Worm (Caenorhabditis elegans) whole organism, young adult: ENCODE data around the gene mfsd-11.
A peak's percentile ranks its signal among the peaks of the same experiment; 100 is the strongest.

Experiments used
- B0019.2 ChIP-seq: fragments of 200-800 bp; sonication (Bioruptor generic); conservative IDR thresholded peaks from 2 replicates; pipeline ENCODE4 v1.3.6; 2022; ENCODE audit warnings: missing genetic modification reagents, missing genetic modification characterization, missing compliant biosample characterization
- B0035.1 ChIP-seq: sonication (generic microtip); optimal IDR thresholded peaks from 2 replicates; lab custom pipeline; 2016; ENCODE audit warnings: missing genetic modification characterization, mild to moderate bottlenecking, missing compliant biosample characterization, missing genotype, missing genetic modification reagents
- F33H1.4 ChIP-seq: fragments of 200-800 bp; sonication (Bioruptor generic); IDR thresholded peaks from 2 replicates; pipeline ENCODE4 v1.3.6; 2022; ENCODE audit warnings: missing genetic modification reagents, missing genetic modification characterization, missing compliant biosample characterization
- F37B4.10 ChIP-seq: fragments of 200-800 bp; sonication (Bioruptor generic); IDR thresholded peaks from 2 replicates; pipeline ENCODE4 v1.3.6; 2022; ENCODE audit warnings: missing genetic modification characterization, missing compliant biosample characterization
- F49E8.2 ChIP-seq: sonication (generic microtip); optimal IDR thresholded peaks from 3 replicates; lab custom pipeline; 2017; ENCODE audit warnings: missing genetic modification characterization, mild to moderate bottlenecking, missing compliant biosample characterization, antibody characterized with exemption, moderate library complexity; ENCODE audit not compliant: insufficient read depth
- F52B5.7 ChIP-seq: sonication (generic microtip); optimal IDR thresholded peaks from 2 replicates; lab custom pipeline; 2016; ENCODE audit warnings: mild to moderate bottlenecking, missing genetic modification characterization, missing compliant biosample characterization
- F57C9.4 ChIP-seq: sonication (generic microtip); optimal IDR thresholded peaks from 2 replicates; lab custom pipeline; 2017; ENCODE audit warnings: mild to moderate bottlenecking, missing genetic modification characterization, missing compliant biosample characterization
- T07F8.4 ChIP-seq: sonication (generic microtip); optimal IDR thresholded peaks from 2 replicates; lab custom pipeline; 2016; ENCODE audit warnings: mild to moderate bottlenecking, missing genetic modification characterization, moderate library complexity, missing compliant biosample characterization
- Y95B8A.8 ChIP-seq: fragments of 200-800 bp; sonication (Bioruptor generic); IDR thresholded peaks from 2 replicates; pipeline ENCODE4 v1.3.6; 2022; ENCODE audit warnings: missing genetic modification reagents, missing genetic modification characterization, missing compliant biosample characterization
- athp-1 ChIP-seq: sonication (generic microtip); optimal IDR thresholded peaks from 2 replicates; lab custom pipeline; 2017; ENCODE audit warnings: mild to moderate bottlenecking, missing genetic modification characterization, missing compliant biosample characterization
- attf-5 ChIP-seq: fragments of 200-800 bp; sonication (Bioruptor generic); optimal IDR thresholded peaks from 2 replicates; lab custom pipeline; 2018; ENCODE audit warnings: mild to moderate bottlenecking, missing genetic modification characterization, missing compliant biosample characterization
- ccch-3 ChIP-seq: fragments of 200-800 bp; sonication (Bioruptor generic); optimal IDR thresholded peaks from 2 replicates; lab custom pipeline; 2018; ENCODE audit warnings: mild to moderate bottlenecking, missing genetic modification characterization, missing compliant biosample characterization
- cebp-1 ChIP-seq, 2 experiments: fragments of 200-800 bp in 1 of 2; sonication (Bioruptor generic) in 1 of 2; sonication (generic microtip) in 1 of 2; IDR thresholded peaks in 1 of 2; optimal IDR thresholded peaks in 1 of 2; 2 replicates each; pipeline versions ENCODE4 v1.3.6 to Lab custom; 2017 to 2022; ENCODE audit warnings: missing compliant biosample characterization in 2 of 2, missing genetic modification characterization in 2 of 2, mild to moderate bottlenecking in 1 of 2, missing genetic modification reagents in 1 of 2, moderate library complexity in 1 of 2
- ceh-100 ChIP-seq: fragments of 200-800 bp; sonication (Bioruptor generic); IDR thresholded peaks from 2 replicates; pipeline ENCODE4 v1.3.6; 2022; ENCODE audit warnings: missing genetic modification reagents, missing genetic modification characterization, missing compliant biosample characterization
- ceh-58 ChIP-seq: fragments of 200-800 bp; sonication (Bioruptor generic); IDR thresholded peaks from 2 replicates; pipeline ENCODE4 v1.3.6; 2022; ENCODE audit warnings: missing genetic modification characterization, missing compliant biosample characterization
- ceh-91 ChIP-seq: fragments of 200-800 bp; sonication (Bioruptor generic); IDR thresholded peaks from 2 replicates; pipeline ENCODE4 v1.3.6; 2022; ENCODE audit warnings: missing genetic modification reagents, missing genetic modification characterization, missing compliant biosample characterization
- die-1 ChIP-seq: sonication (generic microtip); optimal IDR thresholded peaks from 2 replicates; lab custom pipeline; 2016; ENCODE audit warnings: missing genotype, mild to moderate bottlenecking, missing genetic modification characterization, missing compliant biosample characterization
- dox-1 ChIP-seq: fragments of 200-800 bp; sonication (Bioruptor generic); IDR thresholded peaks from 2 replicates; pipeline ENCODE4 v1.3.6; 2022; ENCODE audit warnings: missing genetic modification reagents, missing genetic modification characterization, missing compliant biosample characterization
- egl-44 ChIP-seq: fragments of 200-800 bp; sonication (Bioruptor generic); IDR thresholded peaks from 2 replicates; pipeline ENCODE4 v1.3.6; 2022; ENCODE audit warnings: missing genetic modification reagents, missing genetic modification characterization, missing compliant biosample characterization
- egrh-3 ChIP-seq: fragments of 200-800 bp; sonication (Bioruptor generic); IDR thresholded peaks from 2 replicates; pipeline ENCODE4 v1.3.6; 2022; ENCODE audit warnings: missing genetic modification reagents, missing genetic modification characterization, missing compliant biosample characterization
- ets-4 ChIP-seq: fragments of 200-800 bp; sonication (Bioruptor generic); optimal IDR thresholded peaks from 2 replicates; lab custom pipeline; 2018; ENCODE audit warnings: mild to moderate bottlenecking, missing genetic modification characterization, missing compliant biosample characterization
- him-1 ChIP-seq: sonication (generic microtip); optimal IDR thresholded peaks from 2 replicates; lab custom pipeline; 2016; ENCODE audit warnings: missing genotype, missing genetic modification reagents, missing genetic modification characterization, missing compliant biosample characterization
- hlh-12 ChIP-seq: sonication (generic microtip); optimal IDR thresholded peaks from 2 replicates; lab custom pipeline; 2016; ENCODE audit warnings: missing genetic modification characterization, missing compliant biosample characterization
- hmg-1.2 ChIP-seq: fragments of 200-800 bp; sonication (Bioruptor generic); IDR thresholded peaks from 2 replicates; pipeline ENCODE4 v1.3.6; 2022; ENCODE audit warnings: missing genetic modification reagents, missing genetic modification characterization, missing compliant biosample characterization
- hmg-20 ChIP-seq: fragments of 200-800 bp; sonication (Bioruptor generic); IDR thresholded peaks from 2 replicates; pipeline ENCODE4 v1.3.6; 2022; ENCODE audit warnings: missing genetic modification reagents, missing genetic modification characterization, missing compliant biosample characterization
- lag-1 ChIP-seq: fragments of 200-800 bp; sonication (Bioruptor generic); IDR thresholded peaks from 2 replicates; pipeline ENCODE4 v1.3.6; 2022; ENCODE audit warnings: missing genetic modification reagents, missing genetic modification characterization, missing compliant biosample characterization
- lin-26 ChIP-seq: fragments of 200-800 bp; sonication (Bioruptor generic); IDR thresholded peaks from 2 replicates; pipeline ENCODE4 v1.3.6; 2022; ENCODE audit warnings: missing genetic modification reagents, missing genetic modification characterization, missing compliant biosample characterization
- lin-40 ChIP-seq: sonication (generic microtip); optimal IDR thresholded peaks from 2 replicates; lab custom pipeline; 2016; ENCODE audit warnings: missing genetic modification characterization, mild to moderate bottlenecking, missing compliant biosample characterization, missing genotype, missing genetic modification reagents
- lir-1 ChIP-seq: fragments of 200-800 bp; sonication (Bioruptor generic); conservative IDR thresholded peaks from 2 replicates; pipeline ENCODE4 v1.3.6; 2022; ENCODE audit warnings: missing genetic modification reagents, missing genetic modification characterization, missing compliant biosample characterization
- lsl-1 ChIP-seq: fragments of 200-800 bp; sonication (Bioruptor generic); optimal IDR thresholded peaks from 2 replicates; lab custom pipeline; 2018; ENCODE audit warnings: mild to moderate bottlenecking, missing genetic modification characterization, moderate library complexity, missing compliant biosample characterization
- lsy-27 ChIP-seq: sonication (generic microtip); optimal IDR thresholded peaks from 2 replicates; lab custom pipeline; 2017; ENCODE audit warnings: missing genetic modification characterization, mild to moderate bottlenecking, missing compliant biosample characterization, antibody characterized with exemption, missing genotype, borderline replicate concordance; ENCODE audit not compliant: insufficient read depth
- madf-3 ChIP-seq: fragments of 200-800 bp; sonication (Bioruptor generic); IDR thresholded peaks from 2 replicates; pipeline ENCODE4 v1.3.6; 2022; ENCODE audit warnings: missing genetic modification reagents, missing genetic modification characterization, missing compliant biosample characterization
- madf-6 ChIP-seq: fragments of 200-800 bp; sonication (Bioruptor generic); IDR thresholded peaks from 2 replicates; pipeline ENCODE4 v1.3.6; 2022; ENCODE audit warnings: missing genetic modification reagents, missing genetic modification characterization, missing compliant biosample characterization
- mcd-1 ChIP-seq: fragments of 200-800 bp; sonication (Bioruptor generic); IDR thresholded peaks from 2 replicates; pipeline ENCODE4 v1.3.6; 2022; ENCODE audit warnings: missing genetic modification reagents, missing genetic modification characterization, missing compliant biosample characterization
- nfyb-1 ChIP-seq: fragments of 200-800 bp; sonication (Bioruptor generic); IDR thresholded peaks from 2 replicates; pipeline ENCODE4 v1.3.6; 2022; ENCODE audit warnings: missing genetic modification reagents, missing genetic modification characterization, missing compliant biosample characterization
- nhr-80 ChIP-seq: sonication (generic microtip); optimal IDR thresholded peaks from 2 replicates; lab custom pipeline; 2016; ENCODE audit warnings: missing genetic modification characterization, missing compliant biosample characterization
- pbrm-1 ChIP-seq: fragments of 200-800 bp; sonication (Bioruptor generic); IDR thresholded peaks from 2 replicates; pipeline ENCODE4 v1.3.6; 2022; ENCODE audit warnings: missing genetic modification reagents, missing genetic modification characterization, missing compliant biosample characterization
- rcor-1 ChIP-seq: fragments of 200-800 bp; sonication (Bioruptor generic); IDR thresholded peaks from 2 replicates; pipeline ENCODE4 v1.3.6; 2022; ENCODE audit warnings: missing genetic modification reagents, missing genetic modification characterization, missing compliant biosample characterization
- snpc-4 ChIP-seq, 5 experiments: fragments of 150-350 bp in 1 of 5; sonication (generic microtip) in 4 of 5; optimal IDR thresholded peaks; 2 replicates each; lab custom pipeline; 2014 to 2018; ENCODE audit warnings: missing genetic modification characterization in 5 of 5, missing biosample characterization in 3 of 5, antibody characterized with exemption in 2 of 5, mild to moderate bottlenecking in 2 of 5, missing compliant biosample characterization in 2 of 5, missing genotype in 2 of 5, moderate library complexity in 2 of 5, missing genetic modification reagents in 1 of 5
- somi-1 ChIP-seq: fragments of 200-800 bp; sonication (Bioruptor generic); optimal IDR thresholded peaks from 2 replicates; lab custom pipeline; 2018; ENCODE audit warnings: mild to moderate bottlenecking, missing genetic modification characterization, missing compliant biosample characterization
- tbp1 ChIP-seq: fragments of 200-800 bp; sonication (Bioruptor generic); optimal IDR thresholded peaks from 2 replicates; lab custom pipeline; 2018; ENCODE audit warnings: mild to moderate bottlenecking, missing genetic modification characterization, missing compliant biosample characterization
- zfh-2 ChIP-seq: fragments of 200-800 bp; sonication (Bioruptor generic); conservative IDR thresholded peaks from 2 replicates; pipeline ENCODE4 v1.3.6; 2022; ENCODE audit warnings: missing genetic modification reagents, missing genetic modification characterization, missing compliant biosample characterization
- ztf-25 ChIP-seq: fragments of 200-800 bp; sonication (Bioruptor generic); IDR thresholded peaks from 2 replicates; pipeline ENCODE4 v1.3.6; 2022; ENCODE audit warnings: missing genetic modification reagents, missing genetic modification characterization, missing compliant biosample characterization
- ztf-26 ChIP-seq: sonication (generic microtip); optimal IDR thresholded peaks from 2 replicates; lab custom pipeline; 2017; ENCODE audit warnings: missing genetic modification characterization, missing compliant biosample characterization

Gene mfsd-11

DNA sequence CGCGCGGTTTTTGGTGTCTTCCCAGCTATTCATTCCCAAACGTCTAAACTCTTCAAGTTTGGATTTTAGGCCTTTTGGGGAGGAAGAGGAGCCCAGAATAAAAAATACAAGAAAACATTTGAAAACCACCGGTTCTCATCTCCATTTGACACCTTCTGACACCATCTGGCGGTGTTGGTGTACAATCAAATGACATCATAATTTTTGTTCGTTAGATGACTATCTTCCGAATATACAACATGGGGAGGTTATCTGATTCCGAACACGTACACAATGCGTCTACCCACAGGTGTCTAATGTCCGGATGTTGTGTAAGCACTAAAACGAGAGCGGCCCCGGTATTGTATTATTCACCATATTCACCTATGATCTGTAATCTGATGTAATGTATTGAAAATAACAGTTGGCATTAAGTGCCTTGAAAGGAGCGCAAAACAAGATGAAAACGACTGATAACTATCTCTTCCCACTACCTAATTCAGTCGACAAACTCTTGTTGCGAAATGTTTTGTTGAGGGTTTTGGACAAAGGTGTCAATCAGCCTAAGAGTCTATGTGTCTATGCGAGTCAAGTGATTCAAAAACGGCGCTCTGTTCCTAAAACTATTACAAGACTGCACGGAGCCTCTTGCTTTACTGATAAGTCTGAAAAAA lies 18.7 kb upstream of the mfsd-11 start (continued):
- TF ChIP-seq madf-3 (GFP tag; lab: Robert Waterston, UW) (no peak), lsl-1 (GFP tag; lab: Kevin White, UChicago) (no peak), hlh-12 (tag; lab: Kevin White, UChicago) (no peak), nfyb-1 (peak; percentile 68), madf-6 (no peak), nhr-80 (tag; lab: Kevin White, UChicago) (peak; percentile 98), Y95B8A.8 (GFP tag; lab: Robert Waterston, UW) (no peak), tbp1 (GFP tag; lab: Kevin White, UChicago) (peak; percentile 14), lag-1 (no peak)

DNA sequence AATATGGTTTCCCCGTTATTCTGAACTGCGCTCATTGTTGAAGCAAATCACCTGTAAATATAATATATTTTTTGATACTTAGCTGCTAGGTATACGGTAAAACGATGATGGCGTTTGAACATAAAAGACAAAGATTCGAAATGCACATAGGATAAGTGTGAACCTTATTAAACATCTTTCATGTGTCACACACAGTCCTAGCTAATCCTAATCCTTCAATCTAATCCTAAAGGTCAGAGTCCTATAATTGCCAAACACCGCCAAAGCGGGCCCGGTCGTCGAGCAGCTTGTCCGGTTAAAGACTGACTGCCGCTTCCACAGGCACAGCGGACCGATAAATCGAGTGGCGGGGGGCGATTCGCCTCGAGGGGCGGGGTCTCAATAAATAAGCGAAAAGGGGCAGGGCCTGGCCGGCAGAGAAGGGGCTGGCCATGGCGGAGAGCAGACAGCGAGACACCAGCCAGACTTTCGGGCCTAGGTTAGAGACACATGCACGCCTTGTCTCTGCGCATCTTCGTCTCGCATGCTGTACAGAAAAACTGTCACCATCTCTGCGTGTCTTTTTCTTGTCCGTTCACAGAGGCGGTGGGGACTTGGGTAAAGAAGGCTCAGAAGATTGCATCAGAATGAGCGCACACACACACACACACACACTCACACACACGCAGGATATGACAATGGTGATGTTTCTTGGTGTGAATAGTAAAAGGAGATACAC lies 17.9 kb upstream of the mfsd-11 start, which contains the start of gene F57G12.1:
Gene F57G12.1, minus strand, starts transcription at position 51 of the 718 bp plus-strand sequence.
- TF ChIP-seq B0019.2 = no peak
- no peak for TF ChIP-seq F37B4.10
- no peak for TF ChIP-seq ets-4 (GFP tag; lab: Kevin White, UChicago)
- peak; percentile 24 for TF ChIP-seq lsy-27 (tag; lab: Kevin White, UChicago)
- TF ChIP-seq snpc-4 (GFP tag; optimal IDR thresholded peaks at IDR 0.05; lab: Kevin White, UChicago) = no peak
- TF ChIP-seq snpc-4 (tag; optimal IDR thresholded peaks at IDR 0.05; lab: Kevin White, UChicago) = peak in 1 of 4 experiments; percentile 50
- TF ChIP-seq F57C9.4 (tag; lab: Kevin White, UChicago) = no peak
- no peak for TF ChIP-seq athp-1 (tag; lab: Kevin White, UChicago)
- TF ChIP-seq F52B5.7 (tag; lab: Kevin White, UChicago) = peak; percentile 63
- TF ChIP-seq dox-1 (GFP tag; lab: Robert Waterston, UW) = peak; percentile 65; the same call in 1 of the 2 replicates
- TF ChIP-seq lir-1 (GFP tag; lab: Robert Waterston, UW) = no peak
- peak; percentile 51 for TF ChIP-seq nhr-80 (tag; lab: Kevin White, UChicago)
- TF ChIP-seq die-1 = peak; percentile 37
- TF ChIP-seq ceh-91 (GFP tag; lab: Robert Waterston, UW) = no peak
- peak; percentile 4 for TF ChIP-seq ccch-3 (GFP tag; lab: Kevin White, UChicago)
- TF ChIP-seq egrh-3 (GFP tag; lab: Robert Waterston, UW) = peak; percentile 89
- 0 out of 2 replicates have a peak, but pooled peaks have one; percentile 14 for TF ChIP-seq cebp-1 (GFP tag; IDR thresholded peaks at IDR 0.05; lab: Robert Waterston, UW)
- peak; percentile 80 for TF ChIP-seq cebp-1 (tag; optimal IDR thresholded peaks at IDR 0.05; lab: Kevin White, UChicago)
- TF ChIP-seq hmg-1.2 = peak; percentile 80
- no peak for TF ChIP-seq ceh-100
- TF ChIP-seq F49E8.2 (tag; lab: Kevin White, UChicago) = no peak
- TF ChIP-seq ztf-25 = no peak
- no peak for TF ChIP-seq lin-26 (GFP tag; lab: Robert Waterston, UW)
- peak; percentile 16 for TF ChIP-seq ztf-26 (tag; lab: Kevin White, UChicago)
- no peak for TF ChIP-seq T07F8.4 (tag; lab: Kevin White, UChicago)
- no peak for TF ChIP-seq ceh-58
- TF ChIP-seq B0035.1 = no peak
- TF ChIP-seq mcd-1 (GFP tag; lab: Robert Waterston, UW) = peak; percentile 57
- TF ChIP-seq F33H1.4 (GFP tag; lab: Robert Waterston, UW) = no peak
- peak; percentile 22 for TF ChIP-seq somi-1 (GFP tag; lab: Kevin White, UChicago)
- no peak for TF ChIP-seq him-1
- peak; percentile 52; the same call in 1 of the 2 replicates for TF ChIP-seq egl-44 (GFP tag; lab: Robert Waterston, UW)
- peak; percentile 22; the same call in 1 of the 2 replicates for TF ChIP-seq rcor-1 (GFP tag; lab: Robert Waterston, UW)
- TF ChIP-seq hmg-20 (GFP tag; lab: Robert Waterston, UW) = no peak
- peak; percentile 34 for TF ChIP-seq lin-40 (tag; lab: Kevin White, UChicago)
- 0 out of 2 replicates have a peak, but pooled peaks have one; percentile 47 for TF ChIP-seq pbrm-1 (GFP tag; lab: Robert Waterston, UW)
- TF ChIP-seq zfh-2 = peak; percentile 99
- TF ChIP-seq attf-5 (GFP tag; lab: Kevin White, UChicago) = peak; percentile 60
